Worm (Caenorhabditis elegans) whole organism, L4 larva: ENCODE data around the gene haf-2.

Source experiments
- F26F4.8 ChIP-seq: fragments of 200-800 bp; sonication (Bioruptor generic); conservative IDR thresholded peaks from 2 replicates; pipeline ENCODE4 v1.3.6; 2022; ENCODE audit warnings: missing genetic modification characterization, missing compliant biosample characterization
- R02D3.7 ChIP-seq: fragments of 150-350 bp; sonication (generic microtip); optimal IDR thresholded peaks from 3 replicates; lab custom pipeline; 2014; ENCODE audit warnings: missing biosample characterization, missing genetic modification characterization
- T26A8.4 ChIP-seq: fragments of 200-800 bp; sonication (Bioruptor generic); IDR thresholded peaks from 2 replicates; pipeline ENCODE4 v1.3.6; 2022; ENCODE audit warnings: missing genetic modification characterization, missing compliant biosample characterization
- Y5F2A.4 ChIP-seq: fragments of 200-800 bp; sonication (Bioruptor generic); optimal IDR thresholded peaks from 2 replicates; lab custom pipeline; 2018; ENCODE audit warnings: mild to moderate bottlenecking, missing genetic modification characterization, missing compliant biosample characterization
- Y75B8A.6 ChIP-seq: fragments of 200-800 bp; sonication (Bioruptor generic); IDR thresholded peaks from 2 replicates; pipeline ENCODE4 v1.3.6; 2022; ENCODE audit warnings: missing genetic modification reagents, missing genetic modification characterization, missing compliant biosample characterization
- ZK337.2 ChIP-seq: fragments of 200-800 bp; sonication (Bioruptor generic); IDR thresholded peaks from 2 replicates; pipeline ENCODE4 v1.3.6; 2022; ENCODE audit warnings: missing genetic modification reagents, missing genetic modification characterization, missing compliant biosample characterization
- aha-1 ChIP-seq: fragments of 150-350 bp; peaks from one replicate; lab custom pipeline; 2014; ENCODE audit warnings: missing biosample characterization, missing genetic modification characterization
- arid-1 ChIP-seq: fragments of 200-800 bp; sonication (Bioruptor generic); conservative IDR thresholded peaks from 2 replicates; pipeline ENCODE4 v1.3.6; 2022; ENCODE audit warnings: missing genetic modification reagents, missing genetic modification characterization, missing compliant biosample characterization
- attf-4 ChIP-seq: sonication (generic microtip); optimal IDR thresholded peaks from 3 replicates; lab custom pipeline; 2017; ENCODE audit warnings: missing biosample characterization, missing genetic modification characterization
- ceh-20 ChIP-seq: fragments of 200-800 bp; sonication (Bioruptor generic); IDR thresholded peaks from 2 replicates; pipeline ENCODE4 v1.3.6; 2022; ENCODE audit warnings: missing genetic modification reagents, missing genetic modification characterization, missing compliant biosample characterization
- ceh-44 ChIP-seq: fragments of 200-800 bp; sonication (Bioruptor generic); IDR thresholded peaks from 2 replicates; pipeline ENCODE4 v1.3.6; 2022; ENCODE audit warnings: missing genetic modification reagents, missing genetic modification characterization, missing compliant biosample characterization
- ces-1 ChIP-seq: fragments of 150-350 bp; sonication (generic microtip); optimal IDR thresholded peaks from 4 replicates; lab custom pipeline; 2014; ENCODE audit warnings: missing biosample characterization, missing genetic modification reagents, missing genetic modification characterization
- ctbp-1 ChIP-seq: fragments of 200-800 bp; sonication (Bioruptor generic); IDR thresholded peaks from 2 replicates; pipeline ENCODE4 v1.3.6; 2022; ENCODE audit warnings: missing genetic modification reagents, missing genetic modification characterization, missing compliant biosample characterization
- daf-19 ChIP-seq: fragments of 200-800 bp; sonication (Bioruptor generic); conservative IDR thresholded peaks from 2 replicates; pipeline ENCODE4 v1.3.6; 2022; ENCODE audit warnings: missing genetic modification characterization, missing compliant biosample characterization
- dpl-1 ChIP-seq: fragments of 150-350 bp; optimal IDR thresholded peaks from 2 replicates; lab custom pipeline; 2014; ENCODE audit warnings: missing biosample characterization, missing genetic modification reagents, missing genetic modification characterization
- duxl-1 ChIP-seq: sonication (generic microtip); optimal IDR thresholded peaks from 2 replicates; lab custom pipeline; 2016; ENCODE audit warnings: mild to moderate bottlenecking, missing genetic modification characterization, moderate library complexity, missing compliant biosample characterization; ENCODE audit not compliant: poor library complexity
- dve-1 ChIP-seq: sonication (generic microtip); optimal IDR thresholded peaks from 2 replicates; lab custom pipeline; 2017; ENCODE audit warnings: antibody characterized with exemption, mild to moderate bottlenecking, missing genetic modification characterization, missing compliant biosample characterization; ENCODE audit not compliant: insufficient read depth
- egl-27 ChIP-seq: sonication (generic microtip); optimal IDR thresholded peaks from 3 replicates; lab custom pipeline; 2017; ENCODE audit warnings: missing biosample characterization, missing genetic modification reagents, missing genetic modification characterization
- egl-43 ChIP-seq: fragments of 200-800 bp; sonication (Bioruptor generic); IDR thresholded peaks from 2 replicates; pipeline ENCODE4 v1.3.6; 2022; ENCODE audit warnings: missing genetic modification reagents, missing genetic modification characterization, missing compliant biosample characterization
- fkh-10 ChIP-seq: fragments of 150-350 bp; optimal IDR thresholded peaks from 2 replicates; lab custom pipeline; 2014; ENCODE audit warnings: missing biosample characterization, missing genetic modification reagents, missing genetic modification characterization
- fos-1 ChIP-seq: fragments of 150-350 bp; optimal IDR thresholded peaks from 2 replicates; lab custom pipeline; 2014; ENCODE audit warnings: missing biosample characterization, missing genetic modification characterization
- hif-1 ChIP-seq, 2 experiments: sonication (generic microtip); optimal IDR thresholded peaks; 2 replicates each; lab custom pipeline; 2016 to 2017; ENCODE audit warnings: missing compliant biosample characterization in 2 of 2, missing genetic modification characterization in 2 of 2, missing genetic modification reagents in 2 of 2, missing genotype in 2 of 2, mild to moderate bottlenecking in 1 of 2
- jun-1 ChIP-seq: fragments of 150-350 bp; optimal IDR thresholded peaks from 2 replicates; lab custom pipeline; 2014; ENCODE audit warnings: missing biosample characterization, missing genetic modification reagents, missing genetic modification characterization
- lim-7 ChIP-seq: fragments of 200-800 bp; sonication (Bioruptor generic); IDR thresholded peaks from 2 replicates; pipeline ENCODE4 v1.3.6; 2022; ENCODE audit warnings: missing genetic modification characterization, missing compliant biosample characterization
- lin-39 ChIP-seq: fragments of 150-350 bp; optimal IDR thresholded peaks from 2 replicates; lab custom pipeline; 2014; ENCODE audit warnings: missing biosample characterization, missing genetic modification reagents, missing genetic modification characterization
- lir-3 ChIP-seq: sonication (generic microtip); optimal IDR thresholded peaks from 2 replicates; lab custom pipeline; 2016; ENCODE audit warnings: mild to moderate bottlenecking, missing genetic modification characterization, missing compliant biosample characterization
- madf-9 ChIP-seq: fragments of 200-800 bp; sonication (Bioruptor generic); conservative IDR thresholded peaks from 2 replicates; pipeline ENCODE4 v1.3.6; 2022; ENCODE audit warnings: missing genetic modification reagents, missing genetic modification characterization, missing compliant biosample characterization
- mdt-29 ChIP-seq: fragments of 200-800 bp; sonication (Bioruptor generic); IDR thresholded peaks from 2 replicates; pipeline ENCODE4 v1.3.6; 2022; ENCODE audit warnings: missing genetic modification reagents, missing genetic modification characterization, missing compliant biosample characterization
- mes-2 ChIP-seq: sonication (generic microtip); optimal IDR thresholded peaks from 2 replicates; lab custom pipeline; 2016; ENCODE audit warnings: missing genotype, mild to moderate bottlenecking, missing genetic modification characterization, missing compliant biosample characterization; ENCODE audit not compliant: poor library complexity, severe bottlenecking
- mxl-2 ChIP-seq: fragments of 200-800 bp; sonication (Bioruptor generic); conservative IDR thresholded peaks from 2 replicates; pipeline ENCODE4 v1.3.6; 2022; ENCODE audit warnings: missing genetic modification reagents, missing genetic modification characterization, missing compliant biosample characterization
- mxl-3 ChIP-seq: fragments of 200-800 bp; sonication (Bioruptor generic); optimal IDR thresholded peaks from 2 replicates; lab custom pipeline; 2018; ENCODE audit warnings: mild to moderate bottlenecking, missing genetic modification characterization, missing compliant biosample characterization
- nhr-102 ChIP-seq: sonication (generic microtip); optimal IDR thresholded peaks from 2 replicates; lab custom pipeline; 2016; ENCODE audit warnings: mild to moderate bottlenecking, missing genetic modification characterization, moderate library complexity, missing compliant biosample characterization
- nhr-111 ChIP-seq: fragments of 200-800 bp; sonication (Bioruptor generic); optimal IDR thresholded peaks from 2 replicates; lab custom pipeline; 2018; ENCODE audit warnings: mild to moderate bottlenecking, missing genetic modification characterization, missing compliant biosample characterization
- nhr-237 ChIP-seq: sonication (generic microtip); optimal IDR thresholded peaks from 2 replicates; lab custom pipeline; 2017; ENCODE audit warnings: missing biosample characterization, missing genetic modification characterization
- nhr-28 ChIP-seq: fragments of 150-350 bp; optimal IDR thresholded peaks from 2 replicates; lab custom pipeline; 2014; ENCODE audit warnings: missing biosample characterization, missing genetic modification characterization
- nhr-42 ChIP-seq: fragments of 200-800 bp; sonication (Bioruptor generic); IDR thresholded peaks from 2 replicates; pipeline ENCODE4 v1.3.6; 2022; ENCODE audit warnings: missing genetic modification characterization, missing compliant biosample characterization
- nhr-6 ChIP-seq: fragments of 150-350 bp; optimal IDR thresholded peaks from 2 replicates; lab custom pipeline; 2014; ENCODE audit warnings: missing biosample characterization, missing genetic modification characterization
- nhr-76 ChIP-seq: fragments of 150-350 bp; optimal IDR thresholded peaks from 2 replicates; lab custom pipeline; 2014; ENCODE audit warnings: missing biosample characterization, missing genetic modification characterization
- php-3 ChIP-seq: fragments of 200-800 bp; sonication (Bioruptor generic); IDR thresholded peaks from 2 replicates; pipeline ENCODE4 v1.3.6; 2022; ENCODE audit warnings: missing genetic modification reagents, missing genetic modification characterization, missing compliant biosample characterization
- pqm-1 ChIP-seq: sonication (generic microtip); optimal IDR thresholded peaks from 2 replicates; lab custom pipeline; 2017; ENCODE audit warnings: missing biosample characterization, missing genetic modification characterization
- sdz-12 ChIP-seq: fragments of 200-800 bp; sonication (Bioruptor generic); optimal IDR thresholded peaks from 2 replicates; lab custom pipeline; 2018; ENCODE audit warnings: mild to moderate bottlenecking, missing genetic modification characterization, missing compliant biosample characterization
- skn-1 ChIP-seq: fragments of 150-350 bp; optimal IDR thresholded peaks from 2 replicates; lab custom pipeline; 2014; ENCODE audit warnings: missing biosample characterization, missing genetic modification characterization
- snpc-1.2 ChIP-seq: fragments of 200-800 bp; sonication (Bioruptor generic); IDR thresholded peaks from 2 replicates; pipeline ENCODE4 v1.3.6; 2022; ENCODE audit warnings: missing genetic modification reagents, missing genetic modification characterization, missing compliant biosample characterization
- snpc-4 ChIP-seq: fragments of 150-350 bp; optimal IDR thresholded peaks from 2 replicates; lab custom pipeline; 2014; ENCODE audit warnings: missing biosample characterization, missing genetic modification characterization
- spr-1 ChIP-seq: sonication (generic microtip); optimal IDR thresholded peaks from 2 replicates; lab custom pipeline; 2016; ENCODE audit warnings: mild to moderate bottlenecking, missing genetic modification characterization, missing compliant biosample characterization
- spr-3 ChIP-seq: fragments of 200-800 bp; sonication (Bioruptor generic); optimal IDR thresholded peaks from 2 replicates; lab custom pipeline; 2018; ENCODE audit warnings: mild to moderate bottlenecking, missing genetic modification characterization, missing compliant biosample characterization
- tra-1 ChIP-seq: fragments of 200-800 bp; sonication (Bioruptor generic); IDR thresholded peaks from 2 replicates; pipeline ENCODE4 v1.3.6; 2022; ENCODE audit warnings: missing genetic modification reagents, missing genetic modification characterization, missing compliant biosample characterization
- unc-130 ChIP-seq: sonication (generic microtip); optimal IDR thresholded peaks from 2 replicates; lab custom pipeline; 2016; ENCODE audit warnings: missing genetic modification reagents, missing genetic modification characterization, missing compliant biosample characterization
- vab-7 ChIP-seq: fragments of 200-800 bp; sonication (Bioruptor generic); IDR thresholded peaks from 2 replicates; pipeline ENCODE4 v1.3.6; 2022; ENCODE audit warnings: missing genetic modification reagents, missing genetic modification characterization, missing compliant biosample characterization
- zfp-2 ChIP-seq: sonication (generic microtip); optimal IDR thresholded peaks from 2 replicates; lab custom pipeline; 2016; ENCODE audit warnings: mild to moderate bottlenecking, missing genetic modification characterization, missing compliant biosample characterization
- zip-2 ChIP-seq: fragments of 150-350 bp; optimal IDR thresholded peaks from 2 replicates; lab custom pipeline; 2014; ENCODE audit warnings: missing biosample characterization, missing genetic modification characterization
- ztf-11 ChIP-seq: fragments of 150-350 bp; optimal IDR thresholded peaks from 2 replicates; lab custom pipeline; 2014; ENCODE audit warnings: missing biosample characterization, missing genetic modification characterization
- ztf-7 ChIP-seq: fragments of 150-350 bp; optimal IDR thresholded peaks from 2 replicates; lab custom pipeline; 2014; ENCODE audit warnings: missing biosample characterization, missing genetic modification characterization

Gene haf-2

DNA sequence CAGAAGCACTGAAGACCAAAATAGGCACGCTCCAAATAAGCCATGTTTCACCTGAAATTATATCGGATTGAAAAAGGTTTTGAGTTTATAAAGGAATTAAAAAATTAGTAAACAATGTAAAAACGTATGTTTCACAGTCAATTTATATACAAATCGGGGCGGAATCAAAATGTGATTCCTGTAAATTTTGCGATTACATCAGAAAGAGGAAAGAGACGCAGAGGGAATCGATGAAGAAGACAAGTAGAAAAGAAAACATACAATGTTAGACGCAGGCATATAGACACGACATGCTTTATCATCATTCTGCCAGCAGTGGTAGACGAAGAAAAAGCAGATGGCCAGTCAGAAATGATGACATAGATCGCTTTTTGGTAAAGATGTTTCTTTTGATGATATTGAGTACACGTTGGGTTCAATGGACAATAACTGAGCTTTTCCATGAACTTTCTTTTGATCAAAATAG is 7.8 kb upstream of the haf-2 start, which contains the start of gene msra-1 (continued):
- TF ChIP-seq mes-2: peak; percentile 68
- TF ChIP-seq egl-43 (GFP tag; lab: Robert Waterston, UW): no peak
- TF ChIP-seq pqm-1 (tag; lab: Kevin White, UChicago): peak; percentile 20
- TF ChIP-seq F26F4.8 (GFP tag; lab: Robert Waterston, UW): no peak
- TF ChIP-seq tra-1 (GFP tag; lab: Robert Waterston, UW): no peak
- no peak for TF ChIP-seq egl-27 (tag; lab: Kevin White, UChicago)
- TF ChIP-seq ZK337.2: no peak
- no peak for TF ChIP-seq Y75B8A.6 (GFP tag; lab: Robert Waterston, UW)
- no peak for TF ChIP-seq fkh-10 (GFP tag; lab: Kevin White, UChicago)
- no peak for TF ChIP-seq spr-3 (GFP tag; lab: Kevin White, UChicago)
- TF ChIP-seq vab-7 (GFP tag; lab: Robert Waterston, UW): no peak
- TF ChIP-seq duxl-1 (tag; lab: Kevin White, UChicago): no peak
- TF ChIP-seq dpl-1 (GFP tag; lab: Kevin White, UChicago): peak; percentile 28
- no peak for TF ChIP-seq mxl-2 (GFP tag; lab: Robert Waterston, UW)
- no peak for TF ChIP-seq nhr-6 (tag; lab: Kevin White, UChicago)
- no peak for TF ChIP-seq aha-1 (tag; lab: Kevin White, UChicago)
- no peak for TF ChIP-seq nhr-42 (GFP tag; lab: Robert Waterston, UW)
- TF ChIP-seq dve-1 (tag; lab: Kevin White, UChicago): peak; percentile 78
- no peak for TF ChIP-seq sdz-12 (GFP tag; lab: Kevin White, UChicago)
- TF ChIP-seq unc-130 (GFP tag; lab: Kevin White, UChicago): no peak
- TF ChIP-seq spr-1 (tag; lab: Kevin White, UChicago): no peak
- no peak; the same call in 1 of the 2 replicates for TF ChIP-seq php-3 (GFP tag; lab: Robert Waterston, UW)
- TF ChIP-seq lin-39 (tag; lab: Kevin White, UChicago): no peak
- no peak for TF ChIP-seq ztf-11 (tag; lab: Kevin White, UChicago)
- TF ChIP-seq daf-19: no peak
- peak; percentile 75 for TF ChIP-seq nhr-28 (tag; lab: Kevin White, UChicago)
- TF ChIP-seq fos-1 (tag; lab: Kevin White, UChicago): no peak
- TF ChIP-seq ceh-20 (GFP tag; lab: Robert Waterston, UW): no peak
- TF ChIP-seq lim-7 (GFP tag; lab: Robert Waterston, UW): no peak
- peak; percentile 81 for TF ChIP-seq mxl-3 (GFP tag; lab: Kevin White, UChicago)
- TF ChIP-seq zip-2 (tag; lab: Kevin White, UChicago): no peak
- TF ChIP-seq lir-3 (tag; lab: Kevin White, UChicago): no peak
- no peak for TF ChIP-seq R02D3.7 (tag; lab: Kevin White, UChicago)
- no peak for TF ChIP-seq attf-4 (tag; lab: Kevin White, UChicago)
- TF ChIP-seq jun-1 (tag; lab: Kevin White, UChicago): no peak
- TF ChIP-seq ceh-44 (GFP tag; lab: Robert Waterston, UW): no peak
- TF ChIP-seq ztf-7 (tag; lab: Kevin White, UChicago): peak; percentile 1
- no peak for TF ChIP-seq skn-1 (tag; lab: Kevin White, UChicago)
- TF ChIP-seq zfp-2: no peak
- TF ChIP-seq nhr-76 (tag; lab: Kevin White, UChicago): no peak
- TF ChIP-seq snpc-4 (tag; lab: Kevin White, UChicago): no peak
- TF ChIP-seq T26A8.4: no peak
- no peak for TF ChIP-seq nhr-111 (GFP tag; lab: Kevin White, UChicago)
- no peak for TF ChIP-seq Y5F2A.4 (GFP tag; lab: Kevin White, UChicago)
- no peak for TF ChIP-seq nhr-237 (tag; lab: Kevin White, UChicago)
- no peak for TF ChIP-seq nhr-102 (tag; lab: Kevin White, UChicago)
- TF ChIP-seq arid-1 (GFP tag; lab: Robert Waterston, UW): no peak
- no peak for TF ChIP-seq snpc-1.2 (GFP tag; lab: Robert Waterston, UW)
- peak in 1 of 2 experiments; percentile 49 for TF ChIP-seq hif-1 (tag; optimal IDR thresholded peaks at IDR 0.05; lab: Kevin White, UChicago)
- TF ChIP-seq madf-9 (GFP tag; lab: Robert Waterston, UW): no peak
- no peak for TF ChIP-seq ces-1 (GFP tag; lab: Kevin White, UChicago)
- no peak for TF ChIP-seq mdt-29 (GFP tag; lab: Robert Waterston, UW)
- no peak for TF ChIP-seq ctbp-1 (GFP tag; lab: Robert Waterston, UW)
